Worm (Caenorhabditis elegans) whole organism, early embryonic: Measurements from ENCODE around the gene Y17G7B.17.

Source experiments
- F13C5.2 ChIP-seq: sonication (generic microtip); optimal IDR thresholded peaks from 2 replicates; lab custom pipeline; 2017; ENCODE audit warnings: mild to moderate bottlenecking, missing genetic modification characterization, inconsistent platforms, missing compliant biosample characterization
- aly-1 ChIP-seq: sonication (generic microtip); optimal IDR thresholded peaks from 2 replicates; lab custom pipeline; 2016; ENCODE audit warnings: missing genetic modification characterization, missing compliant biosample characterization
- ama-1 ChIP-seq: fragments of 150-350 bp; optimal IDR thresholded peaks from 2 replicates; lab custom pipeline; 2014
- ceh-36 ChIP-seq: sonication (generic microtip); optimal IDR thresholded peaks from 2 replicates; lab custom pipeline; 2016; ENCODE audit warnings: missing genetic modification characterization, inconsistent platforms, missing compliant biosample characterization
- ets-7 ChIP-seq: sonication (generic microtip); optimal IDR thresholded peaks from 2 replicates; lab custom pipeline; 2016; ENCODE audit warnings: missing genotype, missing genetic modification characterization, missing compliant biosample characterization
- flt-1 ChIP-seq: fragments of 200-800 bp; sonication (Bioruptor generic); IDR thresholded peaks from 2 replicates; pipeline ENCODE4 v1.3.6; 2022; ENCODE audit warnings: missing genetic modification characterization, missing compliant biosample characterization
- hmbx-1 ChIP-seq: sonication (generic microtip); optimal IDR thresholded peaks from 2 replicates; lab custom pipeline; 2016; ENCODE audit warnings: mild to moderate bottlenecking, missing genetic modification characterization, missing compliant biosample characterization
- hnd-1 ChIP-seq: sonication (generic microtip); optimal IDR thresholded peaks from 2 replicates; lab custom pipeline; 2016; ENCODE audit warnings: missing genetic modification characterization, missing compliant biosample characterization
- pes-1 ChIP-seq: fragments of 200-800 bp; sonication (Bioruptor generic); IDR thresholded peaks from 2 replicates; pipeline ENCODE4 v1.3.6; 2022; ENCODE audit warnings: missing genetic modification reagents, missing genetic modification characterization, missing compliant biosample characterization
- tbx-37 ChIP-seq: fragments of 200-800 bp; sonication (Bioruptor generic); conservative IDR thresholded peaks from 2 replicates; pipeline ENCODE4 v1.3.6; 2022; ENCODE audit warnings: missing genetic modification reagents, missing genetic modification characterization, missing compliant biosample characterization
- tra-4 ChIP-seq: sonication (generic microtip); optimal IDR thresholded peaks from 2 replicates; lab custom pipeline; 2017; ENCODE audit warnings: missing genetic modification characterization, missing compliant biosample characterization

DNA sequence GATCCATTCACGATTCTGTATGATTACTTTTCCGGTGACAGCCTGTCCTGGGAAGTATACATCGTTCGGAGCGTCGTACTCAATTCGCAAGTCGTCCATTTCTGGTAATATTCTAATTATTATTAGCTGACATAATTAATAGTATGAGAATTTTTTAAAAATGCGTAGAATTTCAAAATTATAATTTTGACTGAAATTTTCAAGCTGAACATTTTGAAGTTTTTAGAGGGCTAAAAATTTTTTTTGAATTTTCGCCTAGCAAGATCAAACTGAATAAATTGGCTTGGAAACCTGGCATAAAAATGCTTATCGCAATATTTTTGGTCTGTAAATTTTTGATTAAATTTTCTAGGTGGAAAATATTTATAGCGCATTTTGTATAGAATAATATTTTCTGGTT lies 37.3 kb downstream of the Y17G7B.17 start, which contains the start of gene arrd-7:
- no peak for TF ChIP-seq tbx-37
- no peak for TF ChIP-seq hnd-1 (tag; lab: Kevin White, UChicago)
- TF ChIP-seq flt-1 (GFP tag; lab: Robert Waterston, UW), result no peak
- TF ChIP-seq ama-1, result no peak
- no peak for TF ChIP-seq pes-1 (GFP tag; lab: Robert Waterston, UW)
- no peak for TF ChIP-seq ceh-36 (tag; lab: Kevin White, UChicago)
- TF ChIP-seq F13C5.2, result no peak
- TF ChIP-seq hmbx-1, result no peak
- no peak for TF ChIP-seq aly-1 (tag; lab: Kevin White, UChicago)
- TF ChIP-seq tra-4 (tag; lab: Kevin White, UChicago), result no peak
- no peak for TF ChIP-seq ets-7 (tag; lab: Kevin White, UChicago)
